Fruit fly (Drosophila melanogaster) whole organism, prepupa: ENCODE measurements around the gene enc.

Source experiments
- CG10631 ChIP-seq: fragments of 200-800 bp; sonication (Bioruptor generic); optimal IDR thresholded peaks from 2 replicates; lab custom pipeline; 2016; ENCODE audit warnings: missing biosample characterization, missing genetic modification characterization
- CG11294 ChIP-seq: fragments of 200-800 bp; sonication (Bioruptor generic); IDR thresholded peaks from 2 replicates; pipeline ENCODE4 v1.3.6; 2022; ENCODE audit warnings: missing biosample characterization, missing genetic modification characterization
- CG11762 ChIP-seq: fragments of 200-800 bp; sonication (Bioruptor generic); optimal IDR thresholded peaks from 3 replicates; lab custom pipeline; 2016; ENCODE audit warnings: missing biosample characterization, missing genetic modification characterization; ENCODE audit not compliant: insufficient read depth
- CG11902 ChIP-seq: fragments of 200-800 bp; sonication (Bioruptor generic); optimal IDR thresholded peaks from 3 replicates; lab custom pipeline; 2016; ENCODE audit warnings: missing biosample characterization, missing genetic modification characterization
- CG1621 ChIP-seq: fragments of 200-800 bp; sonication (Bioruptor generic); optimal IDR thresholded peaks from 3 replicates; lab custom pipeline; 2018; ENCODE audit warnings: missing biosample characterization, mild to moderate bottlenecking, missing genetic modification characterization
- CG16779 ChIP-seq: fragments of 200-800 bp; sonication (Bioruptor generic); optimal IDR thresholded peaks from 3 replicates; lab custom pipeline; 2017; ENCODE audit warnings: missing biosample characterization, mild to moderate bottlenecking, missing genetic modification characterization
- CG31627 ChIP-seq: fragments of 200-800 bp; sonication (Bioruptor generic); optimal IDR thresholded peaks from 3 replicates; lab custom pipeline; 2016; ENCODE audit warnings: missing biosample characterization, missing genetic modification characterization
- CG34406 ChIP-seq: fragments of 200-800 bp; sonication (Bioruptor generic); optimal IDR thresholded peaks from 3 replicates; lab custom pipeline; 2016; ENCODE audit warnings: missing biosample characterization, missing genetic modification characterization
- CG4318 ChIP-seq: fragments of 200-800 bp; sonication (Bioruptor generic); optimal IDR thresholded peaks from 3 replicates; lab custom pipeline; 2017; ENCODE audit warnings: missing biosample characterization, mild to moderate bottlenecking, missing genetic modification characterization
- CG6163 ChIP-seq: fragments of 200-800 bp; sonication (Bioruptor generic); IDR thresholded peaks from 3 replicates; pipeline ENCODE4 v1.3.6; 2022; ENCODE audit warnings: missing biosample characterization, missing genetic modification characterization
- CG6276 ChIP-seq: fragments of 200-800 bp; sonication (Bioruptor generic); optimal IDR thresholded peaks from 2 replicates; lab custom pipeline; 2017; ENCODE audit warnings: missing biosample characterization, mild to moderate bottlenecking, missing genetic modification characterization
- CG6792 ChIP-seq: fragments of 200-800 bp; sonication (Bioruptor generic); optimal IDR thresholded peaks from 3 replicates; lab custom pipeline; 2016; ENCODE audit warnings: missing biosample characterization, missing genetic modification characterization
- CG6854 ChIP-seq: fragments of 200-800 bp; sonication (Bioruptor generic); optimal IDR thresholded peaks from 2 replicates; lab custom pipeline; 2017; ENCODE audit warnings: missing biosample characterization, mild to moderate bottlenecking, missing genetic modification characterization
- CG8119 ChIP-seq: fragments of 200-800 bp; sonication (Bioruptor generic); IDR thresholded peaks from 3 replicates; pipeline ENCODE4 v1.3.6; 2022; ENCODE audit warnings: missing biosample characterization, missing genetic modification characterization
- CG8319 ChIP-seq: fragments of 200-800 bp; sonication (Bioruptor generic); optimal IDR thresholded peaks from 3 replicates; lab custom pipeline; 2016; ENCODE audit warnings: missing biosample characterization, missing genetic modification characterization
- CG8632 ChIP-seq: fragments of 200-800 bp; sonication (Bioruptor generic); optimal IDR thresholded peaks from 3 replicates; lab custom pipeline; 2016; ENCODE audit warnings: missing biosample characterization, missing genetic modification characterization
- CG9139 ChIP-seq: fragments of 200-800 bp; sonication (Bioruptor generic); optimal IDR thresholded peaks from 3 replicates; lab custom pipeline; 2017; ENCODE audit warnings: missing biosample characterization, mild to moderate bottlenecking, missing genetic modification characterization
- Eip78C ChIP-seq: fragments of 200-800 bp; sonication (Bioruptor generic); peaks from one replicate; lab custom pipeline; 2016; ENCODE audit warnings: missing biosample characterization, missing genetic modification characterization
- Ets21C ChIP-seq: fragments of 200-800 bp; sonication (Bioruptor generic); optimal IDR thresholded peaks from 3 replicates; lab custom pipeline; 2016; ENCODE audit warnings: missing biosample characterization, missing genetic modification characterization
- Ets96B ChIP-seq: fragments of 200-800 bp; optimal IDR thresholded peaks from 2 replicates; lab custom pipeline; 2019; ENCODE audit warnings: missing biosample characterization, mild to moderate bottlenecking, missing genetic modification characterization, moderate library complexity
- Hr4 ChIP-seq: fragments of 200-800 bp; sonication (Bioruptor generic); optimal IDR thresholded peaks from 3 replicates; lab custom pipeline; 2016; ENCODE audit warnings: missing biosample characterization, missing genetic modification characterization
- Lpt ChIP-seq: fragments of 200-800 bp; sonication (Bioruptor generic); optimal IDR thresholded peaks from 3 replicates; lab custom pipeline; 2016; ENCODE audit warnings: missing biosample characterization, missing genetic modification characterization
- Met ChIP-seq: fragments of 200-800 bp; sonication (Bioruptor generic); optimal IDR thresholded peaks from 3 replicates; lab custom pipeline; 2016; ENCODE audit warnings: missing biosample characterization, missing genetic modification characterization
- OdsH ChIP-seq: fragments of 200-800 bp; sonication (Bioruptor generic); optimal IDR thresholded peaks from 3 replicates; lab custom pipeline; 2016; ENCODE audit warnings: missing biosample characterization, missing genetic modification characterization
- Sox102F ChIP-seq: fragments of 200-800 bp; sonication (Bioruptor generic); optimal IDR thresholded peaks from 2 replicates; lab custom pipeline; 2016; ENCODE audit warnings: missing biosample characterization, mild to moderate bottlenecking, missing genetic modification characterization
- Sox15 ChIP-seq: fragments of 200-800 bp; sonication (Bioruptor generic); optimal IDR thresholded peaks from 3 replicates; lab custom pipeline; 2016; ENCODE audit warnings: missing biosample characterization, missing genetic modification characterization
- achi ChIP-seq: fragments of 200-800 bp; sonication (Bioruptor generic); optimal IDR thresholded peaks from 3 replicates; lab custom pipeline; 2016; ENCODE audit warnings: missing biosample characterization, missing genetic modification characterization
- acj6 ChIP-seq: fragments of 200-800 bp; sonication (Bioruptor generic); optimal IDR thresholded peaks from 3 replicates; lab custom pipeline; 2016; ENCODE audit warnings: missing biosample characterization, missing genetic modification characterization
- cyc ChIP-seq: fragments of 200-800 bp; sonication (Bioruptor generic); optimal IDR thresholded peaks from 3 replicates; lab custom pipeline; 2016; ENCODE audit warnings: missing biosample characterization, missing genetic modification characterization
- dsx ChIP-seq: fragments of 200-800 bp; optimal IDR thresholded peaks from 3 replicates; lab custom pipeline; 2019; ENCODE audit warnings: missing biosample characterization, mild to moderate bottlenecking, missing genetic modification characterization, moderate library complexity; ENCODE audit not compliant: poor library complexity, severe bottlenecking
- eg ChIP-seq: fragments of 200-800 bp; sonication (Bioruptor generic); IDR thresholded peaks from 3 replicates; pipeline ENCODE4 v1.3.6; 2022; ENCODE audit warnings: missing biosample characterization, missing genetic modification characterization
- esn ChIP-seq: fragments of 200-800 bp; sonication (Bioruptor generic); optimal IDR thresholded peaks from 2 replicates; lab custom pipeline; 2016; ENCODE audit warnings: missing biosample characterization, mild to moderate bottlenecking, missing genetic modification characterization, moderate library complexity
- fd85E ChIP-seq: fragments of 200-800 bp; sonication (Bioruptor generic); optimal IDR thresholded peaks from 3 replicates; lab custom pipeline; 2016; ENCODE audit warnings: missing biosample characterization, missing genetic modification characterization
- fkh ChIP-seq: fragments of 200-800 bp; sonication (Bioruptor generic); optimal IDR thresholded peaks from 3 replicates; lab custom pipeline; 2017; ENCODE audit warnings: missing biosample characterization, mild to moderate bottlenecking, missing genetic modification characterization, moderate library complexity
- lz ChIP-seq: fragments of 200-800 bp; sonication (Bioruptor generic); optimal IDR thresholded peaks from 3 replicates; lab custom pipeline; 2016; ENCODE audit warnings: missing biosample characterization, missing genetic modification characterization
- net ChIP-seq: fragments of 200-800 bp; sonication (Bioruptor generic); optimal IDR thresholded peaks from 3 replicates; lab custom pipeline; 2016; ENCODE audit warnings: missing biosample characterization, missing genetic modification characterization
- pdm3 ChIP-seq: fragments of 200-800 bp; sonication (Bioruptor generic); optimal IDR thresholded peaks from 3 replicates; lab custom pipeline; 2016; ENCODE audit warnings: missing biosample characterization, missing genetic modification characterization
- salr ChIP-seq, 2 experiments: fragments of 200-800 bp; sonication (Bioruptor generic); optimal IDR thresholded peaks; 3 replicates each; lab custom pipeline; 2016 to 2018; ENCODE audit warnings: missing biosample characterization in 2 of 2, missing genetic modification characterization in 2 of 2, mild to moderate bottlenecking in 1 of 2
- spab ChIP-seq: fragments of 200-800 bp; sonication (Bioruptor generic); optimal IDR thresholded peaks from 2 replicates; lab custom pipeline; 2017; ENCODE audit warnings: missing biosample characterization, mild to moderate bottlenecking, missing genetic modification characterization, missing genetic modification reagents
- ss ChIP-seq, 2 experiments: fragments of 200-800 bp; sonication (Bioruptor generic); optimal IDR thresholded peaks; 2 replicates in 1 of 2; 3 replicates in 1 of 2; lab custom pipeline; 2017 to 2018; ENCODE audit warnings: mild to moderate bottlenecking in 2 of 2, missing biosample characterization in 2 of 2, missing genetic modification characterization in 2 of 2, moderate library complexity in 1 of 2
- svp ChIP-seq: fragments of 200-800 bp; sonication (Bioruptor generic); peaks from one replicate; lab custom pipeline; 2016; ENCODE audit warnings: missing biosample characterization, missing genetic modification characterization
- topi ChIP-seq: fragments of 200-800 bp; sonication (Bioruptor generic); optimal IDR thresholded peaks from 3 replicates; lab custom pipeline; 2016; ENCODE audit warnings: missing biosample characterization, missing genetic modification characterization
- vri ChIP-seq: fragments of 200-800 bp; sonication (Bioruptor generic); optimal IDR thresholded peaks from 3 replicates; lab custom pipeline; 2016; ENCODE audit warnings: missing biosample characterization, mild to moderate bottlenecking, missing genetic modification characterization

The enc gene

dm6 chr3L:3824790-3825484, 6.5 kb downstream of the enc start, which contains the start of gene Rdh (continued):
- TF ChIP-seq CG4318 (GFP tag; lab: Kevin White, UChicago) (peak; percentile 25), CG9139 (GFP tag; lab: Kevin White, UChicago) (no peak), acj6 (GFP tag; lab: Kevin White, UChicago) (peak; percentile 51), CG34406 (GFP tag; lab: Kevin White, UChicago) (peak; percentile 58), CG11294 (GFP tag; lab: Robert Waterston, UW) (no peak), fd85E (GFP tag; lab: Kevin White, UChicago) (no peak), Met (GFP tag; lab: Kevin White, UChicago) (peak; percentile 61), CG31627 (GFP tag; lab: Kevin White, UChicago) (peak; percentile 25), cyc (GFP tag; lab: Kevin White, UChicago) (peak; percentile 32), CG11902 (GFP tag; lab: Kevin White, UChicago) (peak; percentile 36), Ets21C (GFP tag; lab: Kevin White, UChicago) (no peak), net (GFP tag; lab: Kevin White, UChicago) (peak; percentile 36), CG8632 (GFP tag; lab: Kevin White, UChicago) (peak; percentile 42), spab (GFP tag; lab: Kevin White, UChicago) (peak; percentile 58), eg (no peak), CG6854 (GFP tag; lab: Kevin White, UChicago) (no peak), dsx (GFP tag; lab: Kevin White, UChicago) (peak; percentile 15)
- TF ChIP-seq, all 60 proteins: peak for 41

- no peak for TF ChIP-seq vri (GFP tag; lab: Kevin White, UChicago)
- no peak for TF ChIP-seq esn (GFP tag; lab: Kevin White, UChicago)
- no peak for TF ChIP-seq fkh (GFP tag; lab: Kevin White, UChicago)
- TF ChIP-seq net (GFP tag; lab: Kevin White, UChicago), result no peak
- no peak for TF ChIP-seq CG6854 (GFP tag; lab: Kevin White, UChicago)
- no peak for TF ChIP-seq spab (GFP tag; lab: Kevin White, UChicago)
- TF ChIP-seq salr (GFP tag; optimal IDR thresholded peaks at IDR 0.05; lab: Kevin White, UChicago), result no peak
- TF ChIP-seq CG34406 (GFP tag; lab: Kevin White, UChicago), result no peak
- TF ChIP-seq dsx (GFP tag; lab: Kevin White, UChicago), result no peak
- TF ChIP-seq Eip78C, result no peak
- no peak for TF ChIP-seq CG6276 (GFP tag; lab: Kevin White, UChicago)
- no peak for TF ChIP-seq Lpt (GFP tag; lab: Kevin White, UChicago)
- no peak for TF ChIP-seq ss (GFP tag; optimal IDR thresholded peaks at IDR 0.05; lab: Kevin White, UChicago)
- TF ChIP-seq pdm3, result no peak
- TF ChIP-seq Sox102F (GFP tag; lab: Kevin White, UChicago), result no peak
- TF ChIP-seq achi, result no peak
Measured at dm6 chr3L:3825485-3825813, 7.0 kb downstream of the enc start.

dm6 chr3L:3825884-3826283, 7.4 kb downstream of the enc start:
- TF ChIP-seq fd85E (GFP tag; lab: Kevin White, UChicago) (no peak), CG10631 (GFP tag; lab: Kevin White, UChicago) (no peak), Eip78C (peak; percentile 54), CG6276 (GFP tag; lab: Kevin White, UChicago) (peak; percentile 16), CG8319 (GFP tag; lab: Kevin White, UChicago) (no peak)

dm6 chr3L:3826541-3826940, 8.1 kb downstream of the enc start:
- TF ChIP-seq ss (GFP tag; optimal IDR thresholded peaks at IDR 0.05; lab: Kevin White, UChicago), result no peak
- TF ChIP-seq lz (GFP tag; lab: Kevin White, UChicago), result no peak
- TF ChIP-seq Ets96B (tag; lab: Kevin White, UChicago), result peak; percentile 79
- no peak for TF ChIP-seq OdsH (GFP tag; lab: Kevin White, UChicago)
- peak; percentile 89 for TF ChIP-seq CG8119 (GFP tag; lab: Robert Waterston, UW)
- no peak for TF ChIP-seq CG1621 (tag; lab: Kevin White, UChicago)
- no peak for TF ChIP-seq Hr4
- TF ChIP-seq CG8319 (GFP tag; lab: Kevin White, UChicago), result no peak
- no peak for TF ChIP-seq CG34406 (GFP tag; lab: Kevin White, UChicago)
- no peak for TF ChIP-seq fd85E (GFP tag; lab: Kevin White, UChicago)
- TF ChIP-seq Eip78C, result no peak
- TF ChIP-seq Sox15 (GFP tag; lab: Kevin White, UChicago), result peak; percentile 14
- TF ChIP-seq acj6 (GFP tag; lab: Kevin White, UChicago), result peak; percentile 66
- no peak for TF ChIP-seq cyc (GFP tag; lab: Kevin White, UChicago)
- TF ChIP-seq CG11294 (GFP tag; lab: Robert Waterston, UW), result peak; percentile 55
- TF ChIP-seq svp, result no peak
- TF ChIP-seq CG8632 (GFP tag; lab: Kevin White, UChicago), result peak; percentile 60
- peak; percentile 26 for TF ChIP-seq CG11762 (GFP tag; lab: Kevin White, UChicago)
- TF ChIP-seq CG16779 (tag; lab: Kevin White, UChicago), result peak; percentile 18
- peak; percentile 76; the same call in 2 of the 3 replicates for TF ChIP-seq CG6163 (GFP tag; lab: Robert Waterston, UW)
- TF ChIP-seq CG6792 (GFP tag; lab: Kevin White, UChicago), result peak; percentile 54
- no peak for TF ChIP-seq topi
- TF ChIP-seq Ets21C (GFP tag; lab: Kevin White, UChicago), result no peak
